Fruit fly (Drosophila melanogaster): ENCODE results near the gene CG31371.

The CG31371 gene

dm6 chr3R:30518274-30518873 is 15.1 kb upstream of the CG31371 start:
- TF ChIP-seq CTCF (optimal IDR thresholded peaks at IDR 0.05) (no peak), CG8478 (optimal IDR thresholded peaks at IDR 0.05) (no peak)

dm6 chr3R:30514255-30514827 is 11.0 kb upstream of the CG31371 start, which contains the start of the genes CG31524 and CG9698:
CG31524 (minus strand) TSS chr3R:30514355.
CG9698 (plus strand) TSS chr3R:30514777.
- TF ChIP-seq CTCF (optimal IDR thresholded peaks at IDR 0.05) (no peak), CG8478 (optimal IDR thresholded peaks at IDR 0.05) (no peak)

- TF ChIP-seq CG8478 (optimal IDR thresholded peaks at IDR 0.05) (no peak), CTCF (optimal IDR thresholded peaks at IDR 0.05) (no peak)
Observed at dm6 chr3R:30512114-30512513, 8.8 kb upstream of the CG31371 start, which contains the start of gene PH4alphaNE2. PH4alphaNE2 (minus strand) TSS chr3R:30512214.

dm6 chr3R:30507723-30508122 is 4.4 kb upstream of the CG31371 start, which contains the start of gene CG34041:
CG34041 (plus strand) TSS chr3R:30508023.
- TF ChIP-seq CTCF (optimal IDR thresholded peaks at IDR 0.05) (no peak), CG8478 (optimal IDR thresholded peaks at IDR 0.05) (no peak)

- TF ChIP-seq CG8478 (optimal IDR thresholded peaks at IDR 0.05) (no peak), CTCF (optimal IDR thresholded peaks at IDR 0.05) (no peak)
Observed at dm6 chr3R:30505561-30506037, 2.3 kb upstream of the CG31371 start, which contains the start of the genes PH4alphaSG1 and CG15539. PH4alphaSG1 (minus strand) TSS chr3R:30505661. CG15539 (plus strand) TSS chr3R:30505987.

dm6 chr3R:30501174-30501573 is 2.1 kb downstream of the CG31371 start:
- TF ChIP-seq CG8478 (optimal IDR thresholded peaks at IDR 0.05) = no peak
- no peak for TF ChIP-seq CTCF (optimal IDR thresholded peaks at IDR 0.05)

dm6 chr3R:30500226-30500625 is 3.1 kb downstream of the CG31371 start, which contains the start of gene PH4alphaNE1:
PH4alphaNE1 (minus strand) TSS chr3R:30500326.
- TF ChIP-seq CTCF (optimal IDR thresholded peaks at IDR 0.05) = no peak
- no peak for TF ChIP-seq CG8478 (optimal IDR thresholded peaks at IDR 0.05)

dm6 chr3R:30496103-30496858 is 7.0 kb downstream of the CG31371 start, which contains the start of gene PH4alphaMP:
PH4alphaMP (minus strand) TSS chr3R:30496153.
- no peak for TF ChIP-seq CG8478 (optimal IDR thresholded peaks at IDR 0.05)
- TF ChIP-seq CTCF (optimal IDR thresholded peaks at IDR 0.05) = no peak

dm6 chr3R:30489797-30490196 is 13.5 kb downstream of the CG31371 start, which contains the start of gene PH4alphaSG2:
PH4alphaSG2 (plus strand) TSS chr3R:30490074.
- no peak for TF ChIP-seq CG8478 (optimal IDR thresholded peaks at IDR 0.05)
- no peak for TF ChIP-seq CTCF (optimal IDR thresholded peaks at IDR 0.05)

- TF ChIP-seq CTCF (optimal IDR thresholded peaks at IDR 0.05) (no peak), CG8478 (optimal IDR thresholded peaks at IDR 0.05) (no peak)
Observed at dm6 chr3R:30488663-30489062, 14.6 kb downstream of the CG31371 start, which contains the start of gene Jon99Fi. Jon99Fi (plus strand) TSS chr3R:30488963.

dm6 chr3R:30487828-30488227 is 15.5 kb downstream of the CG31371 start, which contains the start of gene Jon99Fii:
Jon99Fii (minus strand) TSS chr3R:30487928.
- TF ChIP-seq CG8478 (optimal IDR thresholded peaks at IDR 0.05) (no peak), CTCF (optimal IDR thresholded peaks at IDR 0.05) (no peak)

dm6 chr3R:30476367-30476766 is 26.9 kb downstream of the CG31371 start, which contains the start of gene spdo:
spdo (plus strand) TSS chr3R:30476684.
- TF ChIP-seq CTCF (optimal IDR thresholded peaks at IDR 0.05) = no peak

- TF ChIP-seq CG8478 (optimal IDR thresholded peaks at IDR 0.05) = no peak
- TF ChIP-seq CTCF (optimal IDR thresholded peaks at IDR 0.05) = no peak
Observed at dm6 chr3R:30475910-30476309, 27.4 kb downstream of the CG31371 start.

dm6 chr3R:30474667-30475213 is 28.6 kb downstream of the CG31371 start:
- TF ChIP-seq CG8478 (optimal IDR thresholded peaks at IDR 0.05) (no peak), CTCF (optimal IDR thresholded peaks at IDR 0.05) (no peak)

- TF ChIP-seq CTCF (optimal IDR thresholded peaks at IDR 0.05) (no peak), CG8478 (optimal IDR thresholded peaks at IDR 0.05) (no peak)
Observed at dm6 chr3R:30472331-30472730, 31.0 kb downstream of the CG31371 start.

All from S2 (cell line).